Fruit fly (Drosophila melanogaster) whole organism, embryonic: ENCODE results near the gene drongo.
A peak's percentile ranks its signal among the peaks of the same experiment; 100 is the strongest.

Experiments used
- Bdp1 ChIP-seq: fragments of 200-800 bp; sonication (Bioruptor generic); optimal IDR thresholded peaks from 3 replicates; lab custom pipeline; 2016; ENCODE audit warnings: missing biosample characterization, missing genetic modification characterization
- CG10431 ChIP-seq: fragments of 200-800 bp; sonication (Bioruptor generic); optimal IDR thresholded peaks from 3 replicates; lab custom pipeline; 2018; ENCODE audit warnings: missing biosample characterization, mild to moderate bottlenecking, missing genetic modification characterization
- CG10543 ChIP-seq: fragments of 200-800 bp; sonication (Bioruptor generic); optimal IDR thresholded peaks from 3 replicates; lab custom pipeline; 2017; ENCODE audit warnings: missing biosample characterization, mild to moderate bottlenecking, missing genetic modification characterization, moderate library complexity
- CG10565 ChIP-seq: fragments of 200-800 bp; sonication (Bioruptor generic); optimal IDR thresholded peaks from 3 replicates; lab custom pipeline; 2016; ENCODE audit warnings: missing biosample characterization, mild to moderate bottlenecking, missing genetic modification characterization
- CG13894 ChIP-seq: fragments of 200-800 bp; sonication (Bioruptor generic); optimal IDR thresholded peaks from 3 replicates; lab custom pipeline; 2018; ENCODE audit warnings: missing biosample characterization, mild to moderate bottlenecking, missing genetic modification characterization, moderate library complexity
- CG16815 ChIP-seq: fragments of 200-800 bp; sonication (Bioruptor generic); optimal IDR thresholded peaks from 3 replicates; lab custom pipeline; 2017; ENCODE audit warnings: missing biosample characterization, mild to moderate bottlenecking, missing genetic modification characterization
- CG17186 ChIP-seq: fragments of 200-800 bp; sonication (Bioruptor generic); optimal IDR thresholded peaks from 3 replicates; lab custom pipeline; 2017; ENCODE audit warnings: missing biosample characterization, missing genetic modification reagents, missing genetic modification characterization
- CG1792 ChIP-seq: fragments of 200-800 bp; sonication (Bioruptor generic); optimal IDR thresholded peaks from 2 replicates; lab custom pipeline; 2016; ENCODE audit warnings: missing biosample characterization, missing genetic modification characterization
- CG43689 ChIP-seq: fragments of 200-800 bp; sonication (Bioruptor generic); IDR thresholded peaks from 2 replicates; pipeline ENCODE4 v1.3.6; 2022; ENCODE audit warnings: missing biosample characterization, missing genetic modification characterization
- CG4820 ChIP-seq: fragments of 200-800 bp; sonication (Bioruptor generic); optimal IDR thresholded peaks from 3 replicates; lab custom pipeline; 2016; ENCODE audit warnings: missing biosample characterization, missing genetic modification characterization
- CG5953 ChIP-seq: fragments of 200-800 bp; sonication (Bioruptor generic); IDR thresholded peaks from 2 replicates; pipeline ENCODE4 v1.3.6; 2022; ENCODE audit warnings: missing biosample characterization, missing genetic modification characterization
- CG6765 ChIP-seq: fragments of 200-800 bp; sonication (Bioruptor generic); optimal IDR thresholded peaks from 3 replicates; lab custom pipeline; 2017; ENCODE audit warnings: missing biosample characterization, mild to moderate bottlenecking, missing genetic modification characterization
- CG8765 ChIP-seq: fragments of 200-800 bp; sonication (Bioruptor generic); IDR thresholded peaks from 2 replicates; pipeline ENCODE4 v1.3.6; 2022; ENCODE audit warnings: missing biosample characterization, missing genetic modification characterization
- CG9609 ChIP-seq: fragments of 200-800 bp; sonication (Bioruptor generic); optimal IDR thresholded peaks from 3 replicates; lab custom pipeline; 2016; ENCODE audit warnings: missing biosample characterization, missing genetic modification characterization
- CrebB ChIP-seq: fragments of 200-800 bp; sonication (Bioruptor generic); optimal IDR thresholded peaks from 3 replicates; lab custom pipeline; 2018; ENCODE audit warnings: missing biosample characterization, mild to moderate bottlenecking, missing genetic modification characterization
- D ChIP-seq, 2 experiments: fragments of 200-800 bp in 1 of 2; fragments of >200 bp in 1 of 2; sonication (Bioruptor generic) in 1 of 2; optimal IDR thresholded peaks; 2 replicates in 1 of 2; 3 replicates in 1 of 2; lab custom pipeline; 2017; ENCODE audit warnings: mild to moderate bottlenecking in 1 of 2, missing biosample characterization in 1 of 2, missing genetic modification characterization in 1 of 2, missing genetic modification reagents in 1 of 2
- Drgx ChIP-seq: fragments of 200-800 bp; sonication (Bioruptor generic); IDR thresholded peaks from 2 replicates; pipeline ENCODE4 v1.3.6; 2022; ENCODE audit warnings: missing biosample characterization, missing genetic modification characterization
- HLHmδ ChIP-seq: fragments of 200-800 bp; sonication (Bioruptor generic); optimal IDR thresholded peaks from 2 replicates; lab custom pipeline; 2018; ENCODE audit warnings: missing biosample characterization, mild to moderate bottlenecking, missing genetic modification characterization, moderate library complexity
- Hmr ChIP-seq: fragments of 200-800 bp; sonication (Bioruptor generic); optimal IDR thresholded peaks from 3 replicates; lab custom pipeline; 2017; ENCODE audit warnings: mild to moderate bottlenecking, missing biosample characterization, missing genetic modification reagents, missing genetic modification characterization
- Lim3 ChIP-seq: fragments of 200-800 bp; sonication (Bioruptor generic); IDR thresholded peaks from 2 replicates; pipeline ENCODE4 v1.3.6; 2022; ENCODE audit warnings: missing biosample characterization, missing genetic modification characterization
- Meics ChIP-seq: fragments of 200-800 bp; sonication (Bioruptor generic); optimal IDR thresholded peaks from 2 replicates; lab custom pipeline; 2017; ENCODE audit warnings: missing biosample characterization, mild to moderate bottlenecking, missing genetic modification characterization
- NfI ChIP-seq: fragments of 200-800 bp; sonication (Bioruptor generic); optimal IDR thresholded peaks from 3 replicates; lab custom pipeline; 2018; ENCODE audit warnings: missing biosample characterization, mild to moderate bottlenecking, missing genetic modification characterization, moderate library complexity
- Rfx ChIP-seq: fragments of 200-800 bp; sonication (Bioruptor generic); IDR thresholded peaks from 2 replicates; pipeline ENCODE4 v1.3.6; 2022; ENCODE audit warnings: missing biosample characterization, missing genetic modification characterization
- amos ChIP-seq: fragments of 200-800 bp; sonication (Bioruptor generic); IDR thresholded peaks from 2 replicates; pipeline ENCODE4 v1.3.6; 2022; ENCODE audit warnings: missing biosample characterization, missing genetic modification characterization; ENCODE audit not compliant: partially characterized antibody
- aop ChIP-seq: fragments of 200-800 bp; sonication (Bioruptor generic); IDR thresholded peaks from 2 replicates; pipeline ENCODE4 v1.3.6; 2022; ENCODE audit warnings: missing biosample characterization, missing genetic modification characterization
- bbx ChIP-seq: fragments of 200-800 bp; sonication (Bioruptor generic); IDR thresholded peaks from 2 replicates; pipeline ENCODE4 v1.3.6; 2022; ENCODE audit warnings: missing biosample characterization, missing genetic modification characterization; ENCODE audit not compliant: partially characterized antibody
- chinmo ChIP-seq: fragments of 200-800 bp; sonication (Bioruptor generic); IDR thresholded peaks from 4 replicates; pipeline ENCODE4 v1.3.6; 2022; ENCODE audit warnings: missing biosample characterization, missing genetic modification characterization; ENCODE audit not compliant: partially characterized antibody
- crc ChIP-seq: fragments of 200-800 bp; sonication (Bioruptor generic); optimal IDR thresholded peaks from 2 replicates; lab custom pipeline; 2016; ENCODE audit warnings: missing biosample characterization, missing genetic modification characterization
- cwo ChIP-seq: fragments of 200-800 bp; sonication (Bioruptor generic); optimal IDR thresholded peaks from 3 replicates; lab custom pipeline; 2017; ENCODE audit warnings: missing biosample characterization, missing genetic modification characterization, mild to moderate bottlenecking, moderate library complexity, missing genetic modification reagents
- dan ChIP-seq: fragments of 200-800 bp; sonication (Bioruptor generic); IDR thresholded peaks from 2 replicates; pipeline ENCODE4 v1.3.6; 2022; ENCODE audit warnings: missing biosample characterization, missing genetic modification characterization
- dati ChIP-seq: fragments of 200-800 bp; sonication (Bioruptor generic); IDR thresholded peaks from 2 replicates; pipeline ENCODE4 v1.3.6; 2022; ENCODE audit warnings: missing biosample characterization, missing genetic modification characterization
- dmrt99B ChIP-seq: fragments of 200-800 bp; sonication (Bioruptor generic); optimal IDR thresholded peaks from 2 replicates; lab custom pipeline; 2018; ENCODE audit warnings: missing biosample characterization, mild to moderate bottlenecking, missing genetic modification characterization, moderate library complexity
- eve ChIP-seq, 2 experiments: fragments of >200 bp; optimal IDR thresholded peaks; 2 replicates each; lab custom pipeline; 2017; ENCODE audit warnings: missing biosample characterization in 2 of 2, missing genetic modification characterization in 2 of 2
- eyg ChIP-seq: fragments of 200-800 bp; sonication (Bioruptor generic); optimal IDR thresholded peaks from 3 replicates; lab custom pipeline; 2016; ENCODE audit warnings: missing biosample characterization, missing genetic modification characterization
- fd64A ChIP-seq: fragments of 200-800 bp; sonication (Bioruptor generic); optimal IDR thresholded peaks from 3 replicates; lab custom pipeline; 2018; ENCODE audit warnings: missing biosample characterization, mild to moderate bottlenecking, missing genetic modification characterization
- fu2 ChIP-seq: fragments of 200-800 bp; sonication (Bioruptor generic); optimal IDR thresholded peaks from 2 replicates; lab custom pipeline; 2016; ENCODE audit warnings: missing biosample characterization, missing genetic modification characterization
- grn ChIP-seq: fragments of 200-800 bp; sonication (Bioruptor generic); optimal IDR thresholded peaks from 3 replicates; lab custom pipeline; 2017; ENCODE audit warnings: missing biosample characterization, missing genetic modification characterization
- ham ChIP-seq: fragments of 200-800 bp; sonication (Bioruptor generic); IDR thresholded peaks from 2 replicates; pipeline ENCODE4 v1.3.6; 2022; ENCODE audit warnings: missing biosample characterization, missing genetic modification characterization
- jing ChIP-seq: fragments of 200-800 bp; sonication (Bioruptor generic); optimal IDR thresholded peaks from 2 replicates; lab custom pipeline; 2018; ENCODE audit warnings: missing biosample characterization, mild to moderate bottlenecking, missing genetic modification characterization
- kah ChIP-seq: fragments of 200-800 bp; sonication (Bioruptor generic); optimal IDR thresholded peaks from 2 replicates; lab custom pipeline; 2018; ENCODE audit warnings: missing biosample characterization, mild to moderate bottlenecking, missing genetic modification characterization
- mam ChIP-seq: fragments of 200-800 bp; sonication (Bioruptor generic); optimal IDR thresholded peaks from 3 replicates; lab custom pipeline; 2016; ENCODE audit warnings: missing biosample characterization, missing genetic modification characterization
- oc ChIP-seq: fragments of 200-800 bp; sonication (Bioruptor generic); optimal IDR thresholded peaks from 2 replicates; lab custom pipeline; 2018; ENCODE audit warnings: missing biosample characterization, mild to moderate bottlenecking, missing genetic modification characterization, moderate library complexity
- peb ChIP-seq: fragments of 200-800 bp; sonication (Bioruptor generic); IDR thresholded peaks from 2 replicates; pipeline ENCODE4 v1.3.6; 2022; ENCODE audit warnings: missing biosample characterization, missing genetic modification characterization
- rib ChIP-seq: fragments of 200-800 bp; sonication (Bioruptor generic); IDR thresholded peaks from 2 replicates; pipeline ENCODE4 v1.3.6; 2022; ENCODE audit warnings: missing biosample characterization, missing genetic modification characterization
- sna ChIP-seq: fragments of 200-800 bp; sonication (Bioruptor generic); IDR thresholded peaks from 2 replicates; pipeline ENCODE4 v1.3.6; 2022; ENCODE audit warnings: missing biosample characterization, missing genetic modification characterization; ENCODE audit not compliant: partially characterized antibody
- tna ChIP-seq: fragments of 200-800 bp; sonication (Bioruptor generic); IDR thresholded peaks from 2 replicates; pipeline ENCODE4 v1.3.6; 2022; ENCODE audit warnings: missing biosample characterization, missing genetic modification characterization; ENCODE audit not compliant: partially characterized antibody
- trem ChIP-seq: fragments of 200-800 bp; optimal IDR thresholded peaks from 3 replicates; lab custom pipeline; 2019; ENCODE audit warnings: missing biosample characterization, mild to moderate bottlenecking, missing genetic modification characterization, moderate library complexity
- tup ChIP-seq: fragments of 200-800 bp; sonication (Bioruptor generic); optimal IDR thresholded peaks from 2 replicates; lab custom pipeline; 2016; ENCODE audit warnings: missing biosample characterization, mild to moderate bottlenecking, missing genetic modification characterization, moderate library complexity
- zen ChIP-seq: fragments of 200-800 bp; sonication (Bioruptor generic); optimal IDR thresholded peaks from 3 replicates; lab custom pipeline; 2018; ENCODE audit warnings: missing biosample characterization, mild to moderate bottlenecking, missing genetic modification characterization, moderate library complexity

Gene drongo

DNA sequence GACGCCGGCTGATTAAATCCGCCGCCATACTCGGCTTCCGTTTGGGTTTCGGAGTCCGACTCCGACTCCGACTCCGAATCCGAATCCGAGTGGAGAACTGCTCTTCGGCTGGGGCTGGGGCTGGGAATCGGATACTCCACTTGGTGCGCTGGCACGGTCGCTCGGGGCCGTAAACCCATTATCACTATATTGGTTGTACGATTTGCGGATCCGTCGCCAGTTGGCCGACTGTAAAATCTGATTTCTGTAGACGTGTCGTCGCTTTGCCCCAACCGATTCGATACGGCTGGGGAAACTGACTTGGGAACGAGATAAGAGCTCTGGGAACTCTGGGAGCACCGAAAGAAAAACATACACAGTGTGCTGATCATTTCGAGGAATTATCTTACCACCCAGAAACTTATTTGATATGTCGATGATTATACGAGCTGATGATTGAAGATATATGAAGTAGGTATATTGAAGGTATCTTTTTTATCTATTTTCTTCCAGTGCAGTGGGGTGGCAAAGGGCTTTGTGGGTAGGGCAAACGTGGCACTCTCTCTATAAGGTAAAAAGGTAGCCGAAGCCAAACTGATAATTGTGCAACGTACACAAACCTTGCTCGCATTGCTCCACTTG is 7.1 kb upstream of the drongo start (continued):
- TF ChIP-seq eyg (GFP tag; lab: Kevin White, UChicago) (peak; percentile 20), cwo (GFP tag; lab: Kevin White, UChicago) (peak; percentile 27), zen (tag; lab: Kevin White, UChicago) (no peak), jing (GFP tag; lab: Kevin White, UChicago) (peak; percentile 12), rib (GFP tag; lab: Robert Waterston, UW) (no peak), D (optimal IDR thresholded peaks at IDR 0.05; lab: Kevin White, UChicago) (no peak), D (GFP tag; optimal IDR thresholded peaks at IDR 0.05; lab: Kevin White, UChicago) (peak; percentile 41), amos (no peak), CG6765 (GFP tag; lab: Kevin White, UChicago) (no peak), sna (no peak), dmrt99B (tag; lab: Kevin White, UChicago) (peak; percentile 67), CG5953 (GFP tag; lab: Robert Waterston, UW) (peak; percentile 72), eve (GFP tag; optimal IDR thresholded peaks at IDR 0.05; lab: Kevin White, UChicago) (no peak), fd64A (no peak), tna (no peak), chinmo (GFP tag; lab: Robert Waterston, UW) (0 out of 4 replicates have a peak, but pooled peaks have one; percentile 53), CG10543 (GFP tag; lab: Kevin White, UChicago) (no peak), Bdp1 (GFP tag; lab: Kevin White, UChicago) (peak; percentile 14), CrebB (peak; percentile 16), CG4820 (GFP tag; lab: Kevin White, UChicago) (no peak), tup (GFP tag; lab: Kevin White, UChicago) (peak; percentile 24), ham (GFP tag; lab: Robert Waterston, UW) (no peak), Hmr (GFP tag; lab: Kevin White, UChicago) (peak; percentile 56), CG17186 (GFP tag; lab: Kevin White, UChicago) (no peak), kah (GFP tag; lab: Kevin White, UChicago) (no peak), NfI (peak; percentile 42), HLHmδ (GFP tag; lab: Kevin White, UChicago) (no peak), mam (GFP tag; lab: Kevin White, UChicago) (peak; percentile 57), grn (GFP tag; lab: Kevin White, UChicago) (peak; percentile 9), CG9609 (peak; percentile 42), peb (no peak; the same call in 1 of the 2 replicates), fu2 (GFP tag; lab: Kevin White, UChicago) (peak; percentile 16), Meics (GFP tag; lab: Kevin White, UChicago) (peak; percentile 29), Rfx (GFP tag; lab: Robert Waterston, UW) (peak; percentile 51), CG10565 (GFP tag; lab: Kevin White, UChicago) (no peak), bbx (no peak), Lim3 (GFP tag; lab: Robert Waterston, UW) (no peak; the same call in 1 of the 2 replicates), CG43689 (GFP tag; lab: Robert Waterston, UW) (no peak), oc (tag; lab: Kevin White, UChicago) (peak; percentile 42), CG16815 (GFP tag; lab: Kevin White, UChicago) (no peak), CG8765 (GFP tag; lab: Robert Waterston, UW) (no peak), aop (GFP tag; lab: Robert Waterston, UW) (no peak), dan (GFP tag; lab: Robert Waterston, UW) (no peak), CG1792 (GFP tag; lab: Kevin White, UChicago) (no peak), dati (GFP tag; lab: Robert Waterston, UW) (no peak), CG13894 (tag; lab: Kevin White, UChicago) (no peak), crc (GFP tag; lab: Kevin White, UChicago) (peak; percentile 38), Drgx (GFP tag; lab: Robert Waterston, UW) (no peak), CG10431 (GFP tag; lab: Kevin White, UChicago) (no peak), trem (tag; lab: Kevin White, UChicago) (no peak)
